Worm (Caenorhabditis elegans) whole organism, L1 larva: ENCODE measurements around the gene pros-1.

ENCODE experiments used
- C04F5.9 ChIP-seq: sonication (generic microtip); optimal IDR thresholded peaks from 2 replicates; lab custom pipeline; 2016; ENCODE audit warnings: missing genetic modification characterization, missing compliant biosample characterization
- C16A3.4 ChIP-seq: fragments of 150-350 bp; optimal IDR thresholded peaks from 2 replicates; lab custom pipeline; 2014; ENCODE audit warnings: missing biosample characterization, missing genetic modification characterization
- C34B4.2 ChIP-seq: sonication (generic microtip); optimal IDR thresholded peaks from 2 replicates; lab custom pipeline; 2017; ENCODE audit warnings: mild to moderate bottlenecking, missing genetic modification characterization, missing compliant biosample characterization
- aha-1 ChIP-seq: fragments of 150-350 bp; optimal IDR thresholded peaks from 2 replicates; lab custom pipeline; 2014; ENCODE audit warnings: missing biosample characterization, missing genetic modification characterization
- alr-1 ChIP-seq: fragments of 200-800 bp; sonication (Bioruptor generic); optimal IDR thresholded peaks from 2 replicates; lab custom pipeline; 2018; ENCODE audit warnings: borderline replicate concordance, mild to moderate bottlenecking, missing genetic modification characterization, missing compliant biosample characterization
- ama-1 ChIP-seq: fragments of 150-350 bp; optimal IDR thresholded peaks from 2 replicates; lab custom pipeline; 2014
- blmp-1 ChIP-seq: fragments of 150-350 bp; optimal IDR thresholded peaks from 2 replicates; lab custom pipeline; 2014; ENCODE audit warnings: missing biosample characterization, missing genetic modification characterization
- ceh-90 ChIP-seq: sonication (generic microtip); optimal IDR thresholded peaks from 2 replicates; lab custom pipeline; 2016; ENCODE audit warnings: missing genetic modification characterization, missing compliant biosample characterization
- ces-1 ChIP-seq: fragments of 150-350 bp; optimal IDR thresholded peaks from 2 replicates; lab custom pipeline; 2014; ENCODE audit warnings: missing biosample characterization, missing genetic modification reagents, missing genetic modification characterization
- dpl-1 ChIP-seq, 3 experiments: fragments of 150-350 bp in 2 of 3; sonication (generic microtip) in 1 of 3; optimal IDR thresholded peaks; 2 replicates each; lab custom pipeline; 2014 to 2017; ENCODE audit warnings: missing biosample characterization in 3 of 3, missing genetic modification characterization in 3 of 3, missing genetic modification reagents in 3 of 3
- efl-1 ChIP-seq, 4 experiments: fragments of 150-350 bp; optimal IDR thresholded peaks in 3 of 4; peaks in 1 of 4; 1 replicate in 1 of 4; 2 replicates in 3 of 4; lab custom pipeline; 2014; ENCODE audit warnings: missing biosample characterization in 2 of 4, missing genetic modification characterization in 2 of 4, missing genetic modification reagents in 2 of 4
- egl-27 ChIP-seq, 2 experiments: fragments of 150-350 bp in 1 of 2; sonication (generic microtip); optimal IDR thresholded peaks; 3 replicates each; lab custom pipeline; 2017 to 2018; ENCODE audit warnings: missing biosample characterization in 2 of 2, missing genetic modification characterization in 2 of 2, missing genetic modification reagents in 2 of 2
- elt-2 ChIP-seq: sonication (generic microtip); optimal IDR thresholded peaks from 2 replicates; lab custom pipeline; 2016; ENCODE audit warnings: missing genetic modification characterization, mild to moderate bottlenecking, inconsistent platforms, missing compliant biosample characterization, missing genetic modification reagents
- elt-3 ChIP-seq, 6 experiments: fragments of 150-350 bp in 1 of 6; sonication (generic microtip); optimal IDR thresholded peaks; 2 replicates each; lab custom pipeline; 2017 to 2018; ENCODE audit warnings: missing biosample characterization in 6 of 6, missing genetic modification characterization in 6 of 6, inconsistent platforms in 1 of 6
- ets-5 ChIP-seq: fragments of 200-800 bp; sonication (Bioruptor generic); IDR thresholded peaks from 2 replicates; pipeline ENCODE4 v1.3.6; 2022; ENCODE audit warnings: missing genetic modification characterization, missing compliant biosample characterization
- fkh-10 ChIP-seq: sonication (generic microtip); optimal IDR thresholded peaks from 2 replicates; lab custom pipeline; 2017; ENCODE audit warnings: missing biosample characterization, missing genetic modification reagents, missing genetic modification characterization
- fkh-8 ChIP-seq: sonication (generic microtip); optimal IDR thresholded peaks from 2 replicates; lab custom pipeline; 2016; ENCODE audit warnings: mild to moderate bottlenecking, missing genetic modification characterization, missing compliant biosample characterization
- fos-1 ChIP-seq: fragments of 150-350 bp; optimal IDR thresholded peaks from 2 replicates; lab custom pipeline; 2014; ENCODE audit warnings: missing biosample characterization, missing genetic modification characterization
- hpl-2 ChIP-seq: fragments of 150-350 bp; optimal IDR thresholded peaks from 2 replicates; lab custom pipeline; 2014; ENCODE audit warnings: missing biosample characterization, missing genetic modification reagents, missing genetic modification characterization
- lin-13 ChIP-seq: fragments of 150-350 bp; optimal IDR thresholded peaks from 2 replicates; lab custom pipeline; 2014; ENCODE audit warnings: missing biosample characterization, missing genetic modification reagents, missing genetic modification characterization
- lin-14 ChIP-seq: fragments of 200-800 bp; sonication (Bioruptor generic); optimal IDR thresholded peaks from 2 replicates; lab custom pipeline; 2018; ENCODE audit warnings: mild to moderate bottlenecking, missing genetic modification characterization, moderate library complexity, missing compliant biosample characterization
- lin-35 ChIP-seq, 2 experiments: fragments of 150-350 bp; optimal IDR thresholded peaks; 2 replicates each; lab custom pipeline; 2014; ENCODE audit warnings: missing biosample characterization in 2 of 2, missing genetic modification characterization in 2 of 2, missing genetic modification reagents in 2 of 2
- lin-39 ChIP-seq: fragments of 150-350 bp; optimal IDR thresholded peaks from 2 replicates; lab custom pipeline; 2014; ENCODE audit warnings: missing biosample characterization, missing genetic modification reagents, missing genetic modification characterization
- lsy-2 ChIP-seq, 2 experiments: fragments of 150-350 bp; optimal IDR thresholded peaks; 2 replicates each; lab custom pipeline; 2014; ENCODE audit warnings: missing biosample characterization in 2 of 2, missing genetic modification characterization in 2 of 2
- mab-9 ChIP-seq: fragments of 200-800 bp; sonication (Bioruptor generic); IDR thresholded peaks from 2 replicates; pipeline ENCODE4 v1.3.6; 2022; ENCODE audit warnings: missing genetic modification reagents, missing genetic modification characterization, missing compliant biosample characterization
- mdl-1 ChIP-seq, 2 experiments: fragments of 150-350 bp; optimal IDR thresholded peaks; 2 replicates each; lab custom pipeline; 2014 to 2017; ENCODE audit warnings: missing biosample characterization in 2 of 2, missing genetic modification characterization in 2 of 2, inconsistent platforms in 1 of 2
- mef-2 ChIP-seq: fragments of 150-350 bp; optimal IDR thresholded peaks from 2 replicates; lab custom pipeline; 2014; ENCODE audit warnings: missing biosample characterization, missing genetic modification characterization
- mep-1 ChIP-seq: fragments of 150-350 bp; optimal IDR thresholded peaks from 2 replicates; lab custom pipeline; 2014; ENCODE audit warnings: missing biosample characterization, missing genetic modification characterization
- nhr-12 ChIP-seq: sonication (generic microtip); optimal IDR thresholded peaks from 2 replicates; lab custom pipeline; 2017; ENCODE audit warnings: missing biosample characterization, missing genetic modification characterization
- nhr-19 ChIP-seq: fragments of 200-800 bp; sonication (Bioruptor generic); conservative IDR thresholded peaks from 2 replicates; pipeline ENCODE4 v1.3.6; 2022; ENCODE audit warnings: missing genetic modification characterization, missing compliant biosample characterization
- nhr-20 ChIP-seq: sonication (generic microtip); optimal IDR thresholded peaks from 2 replicates; lab custom pipeline; 2016; ENCODE audit warnings: mild to moderate bottlenecking, missing genetic modification characterization, missing compliant biosample characterization
- nhr-28 ChIP-seq: fragments of 150-350 bp; optimal IDR thresholded peaks from 2 replicates; lab custom pipeline; 2014; ENCODE audit warnings: missing biosample characterization, missing genetic modification characterization
- nhr-76 ChIP-seq: sonication (generic microtip); optimal IDR thresholded peaks from 2 replicates; lab custom pipeline; 2017; ENCODE audit warnings: missing biosample characterization, missing genetic modification characterization
- nhr-85 ChIP-seq: sonication (generic microtip); peaks from one replicate; lab custom pipeline; 2016; ENCODE audit warnings: missing genetic modification characterization, inconsistent platforms, missing compliant biosample characterization
- pax-3 ChIP-seq: fragments of 200-800 bp; sonication (Bioruptor generic); optimal IDR thresholded peaks from 2 replicates; lab custom pipeline; 2018; ENCODE audit warnings: mild to moderate bottlenecking, missing genetic modification characterization, moderate library complexity, missing compliant biosample characterization
- skn-1 ChIP-seq: fragments of 150-350 bp; optimal IDR thresholded peaks from 2 replicates; lab custom pipeline; 2014; ENCODE audit warnings: missing biosample characterization, missing genetic modification characterization
- snpc-4 ChIP-seq: fragments of 150-350 bp; optimal IDR thresholded peaks from 2 replicates; lab custom pipeline; 2014; ENCODE audit warnings: missing biosample characterization, missing genetic modification characterization
- swsn-7 ChIP-seq: sonication (generic microtip); optimal IDR thresholded peaks from 2 replicates; lab custom pipeline; 2016; ENCODE audit warnings: missing genetic modification characterization, missing compliant biosample characterization
- tlp-1 ChIP-seq: fragments of 150-350 bp; optimal IDR thresholded peaks from 2 replicates; lab custom pipeline; 2014; ENCODE audit warnings: missing biosample characterization, missing genetic modification characterization
- unc-130 ChIP-seq: fragments of 150-350 bp; optimal IDR thresholded peaks from 2 replicates; lab custom pipeline; 2017; ENCODE audit warnings: missing biosample characterization, missing genetic modification characterization, inconsistent platforms
- unc-30 ChIP-seq: sonication (generic microtip); optimal IDR thresholded peaks from 2 replicates; lab custom pipeline; 2017; ENCODE audit warnings: missing biosample characterization, missing genetic modification characterization
- unc-86 ChIP-seq: sonication (generic microtip); optimal IDR thresholded peaks from 2 replicates; lab custom pipeline; 2016; ENCODE audit warnings: missing genetic modification characterization, missing compliant biosample characterization
- unc-98 ChIP-seq: fragments of 200-800 bp; sonication (Bioruptor generic); IDR thresholded peaks from 2 replicates; pipeline ENCODE4 v1.3.6; 2022; ENCODE audit warnings: missing genetic modification characterization, missing compliant biosample characterization
- zag-1 ChIP-seq: fragments of 150-350 bp; optimal IDR thresholded peaks from 2 replicates; lab custom pipeline; 2014; ENCODE audit warnings: missing biosample characterization, missing genetic modification characterization
- zip-4 ChIP-seq: fragments of 200-800 bp; sonication (Bioruptor generic); optimal IDR thresholded peaks from 2 replicates; lab custom pipeline; 2018; ENCODE audit warnings: mild to moderate bottlenecking, missing genetic modification characterization, moderate library complexity, missing compliant biosample characterization
- ztf-11 ChIP-seq, 2 experiments: sonication (generic microtip); optimal IDR thresholded peaks; 2 replicates each; lab custom pipeline; 2016 to 2017; ENCODE audit warnings: missing genetic modification characterization in 2 of 2, missing biosample characterization in 1 of 2, missing compliant biosample characterization in 1 of 2

pros-1 gene

DNA sequence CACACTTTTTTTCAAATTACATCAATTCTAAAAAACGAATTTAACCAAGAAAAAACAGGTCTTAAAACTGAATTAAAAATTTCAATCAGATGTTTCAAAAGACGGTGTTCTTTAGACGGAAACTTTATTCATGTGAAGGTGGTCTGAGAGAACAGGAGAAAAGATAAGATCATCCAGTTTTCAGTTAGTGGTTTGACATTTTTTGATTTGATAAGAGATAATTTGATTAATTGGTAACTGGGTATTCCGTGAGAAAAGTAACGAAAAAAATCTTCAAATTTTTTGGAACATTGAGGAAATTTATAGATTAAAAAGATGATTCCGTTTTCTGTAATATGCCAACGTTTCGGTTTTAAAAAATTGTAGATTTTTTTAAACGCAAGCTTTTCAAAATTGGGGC is 30.6 kb upstream of the pros-1 start:
- no peak for TF ChIP-seq efl-1 (optimal IDR thresholded peaks at IDR 0.05; lab: Kevin White, UChicago)
- peak in 1 of 2 experiments; percentile 63 for TF ChIP-seq efl-1 (GFP tag; optimal IDR thresholded peaks at IDR 0.05 in 1 of 2; lab: Kevin White, UChicago)
- peak in 4 of 6 experiments; percentile 1 to 80 (median 54) for TF ChIP-seq elt-3 (tag; optimal IDR thresholded peaks at IDR 0.05; lab: Kevin White, UChicago)
- TF ChIP-seq nhr-85: peak; percentile 50
- TF ChIP-seq hpl-2 (GFP tag; lab: Kevin White, UChicago): no peak
- TF ChIP-seq aha-1: no peak
- TF ChIP-seq unc-86 (tag; lab: Kevin White, UChicago): no peak
- TF ChIP-seq snpc-4 (tag; lab: Kevin White, UChicago): no peak
- TF ChIP-seq blmp-1 (tag; lab: Kevin White, UChicago): peak; percentile 35
- TF ChIP-seq C04F5.9 (tag; lab: Kevin White, UChicago): no peak

DNA sequence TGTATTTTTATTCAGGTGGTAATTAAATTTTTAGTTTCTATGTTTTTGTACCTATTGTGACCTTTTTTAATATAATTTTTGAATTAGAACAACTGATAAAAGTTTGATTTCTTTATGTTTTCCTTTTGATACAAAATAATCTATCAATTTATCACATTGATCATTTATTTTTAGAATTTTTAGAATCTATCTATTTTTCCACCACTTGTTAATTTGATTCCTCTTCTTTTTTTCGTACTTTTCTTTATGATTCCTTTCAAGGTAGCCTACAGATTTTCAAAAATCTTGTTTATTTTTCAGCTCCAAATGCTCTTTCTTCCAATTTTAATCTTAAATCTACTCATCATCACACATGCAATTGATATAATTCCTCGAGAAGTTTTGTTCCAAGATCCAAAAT is 29.1 kb upstream of the pros-1 start, which contains the start of gene dpf-6:
Gene dpf-6 (plus strand): TSS at position 301 of the 400 bp plus-strand sequence.
- TF ChIP-seq ces-1 (GFP tag; lab: Kevin White, UChicago): no peak
- no peak for TF ChIP-seq zip-4 (GFP tag; lab: Kevin White, UChicago)
- TF ChIP-seq egl-27 (tag; optimal IDR thresholded peaks at IDR 0.05; lab: Kevin White, UChicago): no peak
- TF ChIP-seq nhr-20 (tag; lab: Kevin White, UChicago): no peak
- no peak for TF ChIP-seq ama-1 (lab: Kevin White, UChicago)
- no peak for TF ChIP-seq lin-13
- TF ChIP-seq mab-9: no peak
- no peak for TF ChIP-seq alr-1 (tag; lab: Kevin White, UChicago)
- no peak for TF ChIP-seq zag-1 (tag; lab: Kevin White, UChicago)
- no peak for TF ChIP-seq blmp-1 (tag; lab: Kevin White, UChicago)
- TF ChIP-seq swsn-7: no peak
- no peak for TF ChIP-seq unc-30
- TF ChIP-seq pax-3 (tag; lab: Kevin White, UChicago): no peak
- no peak for TF ChIP-seq fos-1 (tag; lab: Kevin White, UChicago)
- no peak for TF ChIP-seq nhr-76 (tag; lab: Kevin White, UChicago)
- TF ChIP-seq tlp-1: no peak
- no peak for TF ChIP-seq mep-1 (tag; lab: Kevin White, UChicago)
- TF ChIP-seq ets-5 (GFP tag; lab: Robert Waterston, UW): no peak
- no peak for TF ChIP-seq skn-1 (tag; lab: Kevin White, UChicago)
- no peak for TF ChIP-seq ceh-90 (tag; lab: Kevin White, UChicago)

DNA sequence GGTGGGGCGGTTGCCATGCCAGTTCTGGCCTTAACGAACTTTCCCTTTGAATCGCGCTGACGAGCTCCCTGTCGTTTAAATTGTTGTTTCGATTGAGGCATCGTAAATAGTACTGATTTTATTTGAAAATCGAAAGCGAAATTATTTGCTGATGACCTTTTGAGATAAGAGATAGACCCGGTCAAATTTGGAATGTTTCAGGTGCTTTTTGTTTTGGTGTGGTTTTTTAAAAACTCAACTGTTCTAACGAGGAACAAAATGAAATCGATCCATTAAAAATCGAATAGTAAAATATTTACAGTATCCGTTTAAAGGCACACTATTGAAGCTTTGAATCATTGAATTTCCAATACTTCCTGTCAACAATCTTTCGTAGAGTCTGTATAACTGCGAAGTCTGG is 24.3 kb upstream of the pros-1 start, which contains the start of gene K12H4.6:
Gene K12H4.6 (minus strand): TSS at position 101 of the 400 bp plus-strand sequence.
- TF ChIP-seq unc-130 (tag; lab: Kevin White, UChicago) (no peak), C16A3.4 (tag; lab: Kevin White, UChicago) (no peak), C34B4.2 (tag; lab: Kevin White, UChicago) (no peak), egl-27 (tag; optimal IDR thresholded peaks at IDR 0.05; lab: Kevin White, UChicago) (no peak), alr-1 (tag; lab: Kevin White, UChicago) (no peak), skn-1 (tag; lab: Kevin White, UChicago) (no peak), mab-9 (no peak), snpc-4 (tag; lab: Kevin White, UChicago) (no peak), lin-39 (tag; lab: Kevin White, UChicago) (no peak), lin-14 (GFP tag; lab: Kevin White, UChicago) (no peak), lsy-2 (tag; optimal IDR thresholded peaks at IDR 0.05; lab: Kevin White, UChicago) (no peak), ztf-11 (tag; optimal IDR thresholded peaks at IDR 0.05; lab: Kevin White, UChicago) (no peak), lin-13 (no peak), nhr-28 (no peak)

DNA sequence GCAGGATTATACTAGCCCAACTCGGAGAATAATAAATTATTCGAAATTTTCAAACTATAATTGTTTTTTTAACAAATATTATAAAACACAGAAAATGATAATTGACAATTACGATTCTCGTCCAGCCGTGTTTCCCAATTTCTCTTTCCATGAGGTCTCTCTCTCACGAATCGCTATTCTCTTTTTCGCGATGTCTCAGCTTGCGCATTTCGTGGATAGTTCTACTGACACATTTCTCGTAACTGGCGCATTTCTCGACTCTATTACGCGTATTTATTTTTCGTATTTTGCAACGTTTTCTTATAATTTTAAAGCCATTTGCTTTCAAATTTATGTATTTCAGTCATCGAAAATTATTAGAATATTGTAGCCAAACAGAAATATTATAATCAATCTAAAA is 23.3 kb upstream of the pros-1 start:
- TF ChIP-seq nhr-20 (tag; lab: Kevin White, UChicago) (peak; percentile 97), snpc-4 (tag; lab: Kevin White, UChicago) (peak; percentile 79), lin-35 (GFP tag; optimal IDR thresholded peaks at IDR 0.05; lab: Kevin White, UChicago) (peak; percentile 93 to 97), elt-2 (peak; percentile 75), dpl-1 (GFP tag; optimal IDR thresholded peaks at IDR 0.05; lab: Kevin White, UChicago) (peak; percentile 92 to 93 (median 92)), mef-2 (tag; lab: Kevin White, UChicago) (peak; percentile 69), aha-1 (peak; percentile 54), alr-1 (tag; lab: Kevin White, UChicago) (no peak), nhr-12 (tag; lab: Kevin White, UChicago) (no peak), fkh-10 (GFP tag; lab: Kevin White, UChicago) (peak; percentile 99), nhr-19 (GFP tag; lab: Robert Waterston, UW) (peak; percentile 94), unc-98 (GFP tag; lab: Robert Waterston, UW) (peak; percentile 86), mdl-1 (tag; optimal IDR thresholded peaks at IDR 0.05; lab: Kevin White, UChicago) (peak in 1 of 2 experiments; percentile 91), fkh-8 (tag; lab: Kevin White, UChicago) (peak; percentile 99), C16A3.4 (tag; lab: Kevin White, UChicago) (peak; percentile 100), pax-3 (tag; lab: Kevin White, UChicago) (peak; percentile 97), lin-13 (peak; percentile 98), tlp-1 (no peak), ets-5 (GFP tag; lab: Robert Waterston, UW) (no peak)
